Worm (Caenorhabditis elegans) whole organism, midembryonic: Measurements from ENCODE around the gene prdm-14.

Experiments used
- cog-1 ChIP-seq: sonication (generic microtip); optimal IDR thresholded peaks from 2 replicates; lab custom pipeline; 2016; ENCODE audit warnings: missing genetic modification characterization, missing compliant biosample characterization
- ref-1 ChIP-seq: fragments of 200-800 bp; sonication (Bioruptor generic); conservative IDR thresholded peaks from 2 replicates; pipeline ENCODE4 v1.3.6; 2022; ENCODE audit warnings: missing genetic modification reagents, missing genetic modification characterization, missing compliant biosample characterization
- ztf-23 ChIP-seq: fragments of 200-800 bp; sonication (Bioruptor generic); IDR thresholded peaks from 2 replicates; pipeline ENCODE4 v1.3.6; 2022; ENCODE audit warnings: missing genetic modification reagents, missing genetic modification characterization, missing compliant biosample characterization

- TF ChIP-seq ztf-23 (GFP tag; lab: Robert Waterston, UW) (no peak), cog-1 (tag; lab: Kevin White, UChicago) (no peak), ref-1 (GFP tag; lab: Robert Waterston, UW) (no peak)
Measured at ce11 chrX:9091873-9092272, 45.9 kb downstream of the prdm-14 start.
